In the genomic region with DNA sequence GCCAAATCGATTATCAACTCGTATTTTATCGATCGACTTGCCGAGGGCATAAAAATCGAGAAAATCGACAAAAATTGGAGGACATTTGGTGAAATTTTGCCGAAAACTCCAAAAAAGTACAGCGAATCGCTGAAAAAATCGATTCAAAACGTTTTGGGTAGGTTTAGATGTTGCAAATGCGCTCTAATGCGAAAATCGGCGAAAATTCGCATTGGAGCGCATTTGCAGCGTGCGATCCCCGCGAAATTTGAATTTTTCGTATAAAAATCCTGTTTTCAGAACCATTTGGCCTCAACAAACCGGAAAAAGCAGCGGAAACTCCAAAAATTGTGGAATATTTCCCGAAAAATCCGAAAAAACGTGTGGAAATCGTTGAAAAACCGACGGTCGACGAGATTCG, we compare ENCODE assay signal across 2 worm cellular contexts.
TF ChIP-seq lines count a peak whose summit lies in the region.

No protein-coding gene starts in this region.

TF ChIP-seq in whole organism, L4 larva, 104 proteins besides CTCF, POLR2A, EP300 and RAD21:
- TF ChIP-seq unc-62 (GFP tag; optimal IDR thresholded peaks at IDR 0.05 in 1 of 2; lab: Kevin White, UChicago) (peak in 1 of 2 experiments; percentile 54), unc-62 (tag; optimal IDR thresholded peaks at IDR 0.05; lab: Kevin White, UChicago) (no peak), vab-7 (GFP tag; IDR thresholded peaks at IDR 0.05; lab: Robert Waterston, UW) (no peak), lin-38 (GFP tag; IDR thresholded peaks at IDR 0.05; lab: Robert Waterston, UW) (peak; percentile 80), nhr-111 (GFP tag; optimal IDR thresholded peaks at IDR 0.05; lab: Kevin White, UChicago) (no peak)

TF ChIP-seq in whole organism, young adult, 124 proteins besides CTCF, POLR2A, EP300 and RAD21:
- TF ChIP-seq mcd-1 (GFP tag; IDR thresholded peaks at IDR 0.05; lab: Robert Waterston, UW), result peak; percentile 64
- TF ChIP-seq mes-4 (tag; optimal IDR thresholded peaks at IDR 0.05; lab: Kevin White, UChicago), result no peak
- TF ChIP-seq ceh-100 (GFP tag; IDR thresholded peaks at IDR 0.05; lab: Robert Waterston, UW), result no peak
